Fruit fly (Drosophila melanogaster): ENCODE results near the gene CG34382.

- TF ChIP-seq CG15479 (GFP tag; optimal IDR thresholded peaks at IDR 0.05) (no peak), CG1647 (GFP tag; optimal IDR thresholded peaks at IDR 0.05) (no peak), Neu2 (GFP tag; optimal IDR thresholded peaks at IDR 0.05; ENCODE audit: borderline replicate concordance) (no peak), CG10462 (GFP tag; optimal IDR thresholded peaks at IDR 0.05) (no peak), salm (tag; optimal IDR thresholded peaks at IDR 0.05) (no peak), CG18476 (GFP tag; optimal IDR thresholded peaks at IDR 0.05) (no peak), CG6683 (GFP tag; optimal IDR thresholded peaks at IDR 0.05) (no peak), sens-2 (GFP tag; IDR thresholded peaks at IDR 0.05) (no peak), Atf6 (GFP tag; IDR thresholded peaks at IDR 0.05) (no peak)
These were observed 13.7 kb upstream of the CG34382 start for dm6 chr3L:9865053-9865442.
